Worm (Caenorhabditis elegans) whole organism, early embryonic: ENCODE results near the gene acs-4.

Experiments
- B0310.2 ChIP-seq: sonication (generic microtip); optimal IDR thresholded peaks from 2 replicates; lab custom pipeline; 2016; ENCODE audit warnings: mild to moderate bottlenecking, missing genetic modification characterization, missing compliant biosample characterization
- F13C5.2 ChIP-seq: sonication (generic microtip); optimal IDR thresholded peaks from 2 replicates; lab custom pipeline; 2017; ENCODE audit warnings: mild to moderate bottlenecking, missing genetic modification characterization, inconsistent platforms, missing compliant biosample characterization
- ceh-36 ChIP-seq: sonication (generic microtip); optimal IDR thresholded peaks from 2 replicates; lab custom pipeline; 2016; ENCODE audit warnings: missing genetic modification characterization, inconsistent platforms, missing compliant biosample characterization

- TF ChIP-seq B0310.2 (tag; lab: Kevin White, UChicago) (no peak), ceh-36 (no peak), F13C5.2 (tag; lab: Kevin White, UChicago) (no peak)
These were observed 2.5 kb downstream of the acs-4 start for ce11 chrIII:7170090-7170489.
